Comparison of ENCODE assay signal across 7 worm cellular contexts in genomic region chrII:12023315-12023878, ce11.
A peak's percentile ranks its signal among the peaks of the same experiment; 100 is the strongest.
TF ChIP-seq lines count a peak whose summit lies in the region.

TSS of gene Y17G7B.12 (plus strand) at chrII:12023861.

TF ChIP-seq in whole organism, L1 larva, 84 proteins besides CTCF, POLR2A, EP300 and RAD21:
- TF ChIP-seq efl-1 (optimal IDR thresholded peaks at IDR 0.05; lab: Kevin White, UChicago) (peak; percentile 4 to 21), efl-1 (GFP tag; optimal IDR thresholded peaks at IDR 0.05 in 1 of 2; lab: Kevin White, UChicago) (peak; percentile 18 to 92), aha-1 (tag; optimal IDR thresholded peaks at IDR 0.05; lab: Kevin White, UChicago) (no peak), F16B12.6 (tag; optimal IDR thresholded peaks at IDR 0.05; lab: Kevin White, UChicago) (peak; percentile 79), dpl-1 (GFP tag; optimal IDR thresholded peaks at IDR 0.05; lab: Kevin White, UChicago) (peak in 1 of 3 experiments; percentile 37), lin-35 (GFP tag; optimal IDR thresholded peaks at IDR 0.05; lab: Kevin White, UChicago) (peak in 1 of 2 experiments; percentile 23), nhr-11 (tag; optimal IDR thresholded peaks at IDR 0.05; lab: Kevin White, UChicago) (no peak), nhr-20 (tag; optimal IDR thresholded peaks at IDR 0.05; lab: Kevin White, UChicago) (no peak), snpc-4 (tag; optimal IDR thresholded peaks at IDR 0.05; lab: Kevin White, UChicago) (no peak), snu-23 (GFP tag; optimal IDR thresholded peaks at IDR 0.05; lab: Kevin White, UChicago) (peak; percentile 5), mep-1 (tag; optimal IDR thresholded peaks at IDR 0.05; lab: Kevin White, UChicago) (peak; percentile 22), skn-1 (tag; optimal IDR thresholded peaks at IDR 0.05; lab: Kevin White, UChicago) (peak; percentile 48), lsy-2 (tag; optimal IDR thresholded peaks at IDR 0.05; lab: Kevin White, UChicago) (peak; percentile 56 to 90)

TF ChIP-seq in whole organism, L2 larva, 48 proteins besides CTCF, POLR2A, EP300 and RAD21:
- TF ChIP-seq unc-55 (GFP tag; optimal IDR thresholded peaks at IDR 0.05; lab: Kevin White, UChicago), result peak; percentile 16
- TF ChIP-seq lsy-2 (tag; optimal IDR thresholded peaks at IDR 0.05; lab: Kevin White, UChicago), result peak; percentile 38 to 80
- no peak for TF ChIP-seq nhr-11 (tag; optimal IDR thresholded peaks at IDR 0.05; lab: Kevin White, UChicago)

TF ChIP-seq in whole organism, L3 larva, 47 proteins besides CTCF, POLR2A, EP300 and RAD21 (continues in another document):
- no peak for TF ChIP-seq sea-2 (GFP tag; optimal IDR thresholded peaks at IDR 0.05; lab: Kevin White, UChicago)
- no peak for TF ChIP-seq nhr-25 (tag; optimal IDR thresholded peaks at IDR 0.05; lab: Kevin White, UChicago)
- no peak for TF ChIP-seq ztf-11 (tag; optimal IDR thresholded peaks at IDR 0.05; lab: Kevin White, UChicago)
- no peak for TF ChIP-seq nhr-76 (tag; optimal IDR thresholded peaks at IDR 0.05; lab: Kevin White, UChicago)
- TF ChIP-seq ceh-28 (tag; optimal IDR thresholded peaks at IDR 0.05; lab: Kevin White, UChicago), result no peak
- no peak for TF ChIP-seq nhr-12 (tag; optimal IDR thresholded peaks at IDR 0.05; lab: Kevin White, UChicago)
- no peak for TF ChIP-seq elt-1 (tag; optimal IDR thresholded peaks at IDR 0.05; lab: Kevin White, UChicago)
- TF ChIP-seq eor-1 (tag; optimal IDR thresholded peaks at IDR 0.05; lab: Kevin White, UChicago), result no peak
- no peak for TF ChIP-seq unc-62 (GFP tag; optimal IDR thresholded peaks at IDR 0.05; lab: Kevin White, UChicago)
- no peak for TF ChIP-seq aly-2 (tag; optimal IDR thresholded peaks at IDR 0.05; lab: Kevin White, UChicago)
- TF ChIP-seq fkh-2 (tag; optimal IDR thresholded peaks at IDR 0.05; lab: Kevin White, UChicago), result no peak
- TF ChIP-seq fkh-10 (GFP tag; optimal IDR thresholded peaks at IDR 0.05; lab: Kevin White, UChicago), result no peak
- no peak for TF ChIP-seq ceh-9 (tag; optimal IDR thresholded peaks at IDR 0.05; lab: Kevin White, UChicago)
- TF ChIP-seq snpc-4 (tag; optimal IDR thresholded peaks at IDR 0.05; lab: Kevin White, UChicago), result no peak
- no peak for TF ChIP-seq egl-27 (tag; optimal IDR thresholded peaks at IDR 0.05; lab: Kevin White, UChicago)
- no peak for TF ChIP-seq ama-1 (optimal IDR thresholded peaks at IDR 0.05; lab: Kevin White, UChicago)
- peak; percentile 4 for TF ChIP-seq lin-15B (tag; optimal IDR thresholded peaks at IDR 0.05; lab: Kevin White, UChicago)

TF ChIP-seq in whole organism, L4 larva, 104 proteins besides CTCF, POLR2A, EP300 and RAD21:
- TF ChIP-seq aha-1 (tag; lab: Kevin White, UChicago) (peak; percentile 18), lsy-2 (tag; optimal IDR thresholded peaks at IDR 0.05; lab: Kevin White, UChicago) (peak in 1 of 2 experiments; percentile 77), php-3 (GFP tag; IDR thresholded peaks at IDR 0.05; lab: Robert Waterston, UW) (no peak), nhr-111 (GFP tag; optimal IDR thresholded peaks at IDR 0.05; lab: Kevin White, UChicago) (no peak), lin-38 (GFP tag; IDR thresholded peaks at IDR 0.05; lab: Robert Waterston, UW) (peak; percentile 46), unc-39 (tag; optimal IDR thresholded peaks at IDR 0.05; lab: Kevin White, UChicago) (no peak), ztf-7 (tag; optimal IDR thresholded peaks at IDR 0.05; lab: Kevin White, UChicago) (no peak)

TF ChIP-seq in whole organism, early embryonic, 17 proteins besides CTCF, POLR2A, EP300 and RAD21:
- TF ChIP-seq aly-1 (tag; optimal IDR thresholded peaks at IDR 0.05; lab: Kevin White, UChicago) (no peak), F13C5.2 (tag; optimal IDR thresholded peaks at IDR 0.05; lab: Kevin White, UChicago) (peak; percentile 22), ama-1 (optimal IDR thresholded peaks at IDR 0.05; lab: Kevin White, UChicago) (no peak)

TF ChIP-seq in whole organism, late embryonic, 69 proteins besides CTCF, POLR2A, EP300 and RAD21:
- TF ChIP-seq unc-55 (GFP tag; optimal IDR thresholded peaks at IDR 0.05; lab: Kevin White, UChicago) (no peak), hlh-30 (tag; optimal IDR thresholded peaks at IDR 0.05; lab: Kevin White, UChicago; ENCODE audit: insufficient read depth) (peak; percentile 28)

TF ChIP-seq in whole organism, mixed stage, embryonic, 35 proteins besides CTCF, POLR2A, EP300 and RAD21:
- TF ChIP-seq ces-1 (GFP tag; optimal IDR thresholded peaks at IDR 0.05; lab: Kevin White, UChicago) (peak; percentile 39), lsy-2 (tag; optimal IDR thresholded peaks at IDR 0.05; lab: Kevin White, UChicago) (peak; percentile 89), unc-62 (GFP tag; optimal IDR thresholded peaks at IDR 0.05; lab: Kevin White, UChicago) (no peak)

Comparison
In these comparisons a context has a peak if more than half of its experiments do, and no peak if none do; other contexts are left out.
1. Of the 29 proteins assayed by ChIP-seq in both whole organism, L4 larva and whole organism, L1 larva: peak only in whole organism, L4 larva: aha-1; only in whole organism, L1 larva: mep-1 and skn-1; in both: none; in neither: 24; mixed calls (peak in some experiments, not most) for 2.